Fruit fly (Drosophila melanogaster) whole organism, embryonic: ENCODE measurements around the gene CG6168.

ENCODE experiments used
- B-H2 ChIP-seq: fragments of 200-800 bp; sonication (Bioruptor generic); optimal IDR thresholded peaks from 2 replicates; lab custom pipeline; 2018; ENCODE audit warnings: missing biosample characterization, mild to moderate bottlenecking, missing genetic modification characterization
- CG15479 ChIP-seq: fragments of 200-800 bp; sonication (Bioruptor generic); optimal IDR thresholded peaks from 3 replicates; lab custom pipeline; 2019; ENCODE audit warnings: missing biosample characterization, mild to moderate bottlenecking, missing genetic modification characterization, moderate library complexity
- CG8089 ChIP-seq: fragments of 200-800 bp; sonication (Bioruptor generic); optimal IDR thresholded peaks from 3 replicates; lab custom pipeline; 2016; ENCODE audit warnings: missing biosample characterization, missing genetic modification characterization
- az2 ChIP-seq: fragments of 200-800 bp; sonication (Bioruptor generic); optimal IDR thresholded peaks from 3 replicates; lab custom pipeline; 2016; ENCODE audit warnings: missing biosample characterization, missing genetic modification characterization

DNA sequence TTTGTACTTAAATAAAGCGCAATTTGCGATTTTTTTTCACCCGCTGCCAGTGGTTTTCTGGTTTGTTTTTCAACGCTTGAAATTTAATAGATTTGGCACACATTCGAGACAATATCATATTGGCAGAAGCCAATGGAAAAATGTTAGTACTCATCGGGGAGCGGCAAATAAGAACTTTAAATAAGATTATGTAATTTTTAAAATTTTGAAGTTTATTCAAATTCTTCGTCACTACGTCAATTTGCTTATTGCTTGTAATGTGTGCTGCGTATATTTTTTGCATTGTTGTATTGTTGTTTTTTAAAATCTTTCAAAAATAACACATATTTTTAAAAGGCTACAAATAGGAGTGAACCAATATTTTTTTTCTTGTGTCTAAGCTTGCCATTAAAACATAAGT, 25.5 kb upstream of the CG6168 start:
- TF ChIP-seq CG15479 (GFP tag; lab: Kevin White, UChicago): no peak
- no peak for TF ChIP-seq az2 (GFP tag; lab: Kevin White, UChicago)
- no peak for TF ChIP-seq B-H2 (GFP tag; lab: Kevin White, UChicago)
- no peak for TF ChIP-seq CG8089 (GFP tag; lab: Kevin White, UChicago)
